Fruit fly (Drosophila melanogaster) whole organism, embryonic: ENCODE data around the gene CG15027.

Experiments used
- Antp ChIP-seq: fragments of 200-800 bp; sonication (Bioruptor generic); optimal IDR thresholded peaks from 3 replicates; lab custom pipeline; 2016; ENCODE audit warnings: missing biosample characterization, missing genetic modification characterization
- Awh ChIP-seq: fragments of 200-800 bp; sonication (Bioruptor generic); IDR thresholded peaks from 2 replicates; pipeline ENCODE4, ENCODE4 v1.3.6; 2022; ENCODE audit warnings: missing biosample characterization, missing genetic modification characterization
- C15 ChIP-seq: fragments of 200-800 bp; sonication (Bioruptor generic); IDR thresholded peaks from 3 replicates; pipeline ENCODE4 v1.3.6; 2022; ENCODE audit warnings: missing biosample characterization, missing genetic modification characterization
- CG10267 ChIP-seq: fragments of 200-800 bp; sonication (Bioruptor generic); optimal IDR thresholded peaks from 2 replicates; lab custom pipeline; 2018; ENCODE audit warnings: missing biosample characterization, mild to moderate bottlenecking, missing genetic modification characterization, moderate library complexity
- CG12155 ChIP-seq: fragments of 200-800 bp; sonication (Bioruptor generic); optimal IDR thresholded peaks from 3 replicates; lab custom pipeline; 2016; ENCODE audit warnings: missing biosample characterization, missing genetic modification characterization
- CG12659 ChIP-seq: fragments of 200-800 bp; sonication (Bioruptor generic); optimal IDR thresholded peaks from 3 replicates; lab custom pipeline; 2017; ENCODE audit warnings: mild to moderate bottlenecking, missing biosample characterization, missing genetic modification reagents, missing genetic modification characterization
- CG13624 ChIP-seq: fragments of 200-800 bp; sonication (Bioruptor generic); optimal IDR thresholded peaks from 2 replicates; lab custom pipeline; 2016; ENCODE audit warnings: missing biosample characterization, missing genetic modification characterization
- CG14050 ChIP-seq: fragments of 200-800 bp; sonication (Bioruptor generic); IDR thresholded peaks from 3 replicates; pipeline ENCODE4 v1.3.6; 2022; ENCODE audit warnings: missing biosample characterization, missing genetic modification characterization
- CG2199 ChIP-seq: fragments of 200-800 bp; sonication (Bioruptor generic); IDR thresholded peaks from 3 replicates; pipeline ENCODE4 v1.3.6; 2022; ENCODE audit warnings: missing biosample characterization, missing genetic modification characterization
- CG31224 ChIP-seq: fragments of 200-800 bp; sonication (Bioruptor generic); IDR thresholded peaks from 2 replicates; pipeline ENCODE4 v1.3.6; 2022; ENCODE audit warnings: missing biosample characterization, missing genetic modification characterization
- CG31441 ChIP-seq: fragments of 200-800 bp; sonication (Bioruptor generic); IDR thresholded peaks from 2 replicates; pipeline ENCODE4 v1.3.6; 2022; ENCODE audit warnings: missing biosample characterization, missing genetic modification characterization
- CG3281 ChIP-seq: fragments of 200-800 bp; sonication (Bioruptor generic); optimal IDR thresholded peaks from 3 replicates; lab custom pipeline; 2017; ENCODE audit warnings: missing biosample characterization, mild to moderate bottlenecking, missing genetic modification characterization
- CG4730 ChIP-seq: fragments of 200-800 bp; sonication (Bioruptor generic); IDR thresholded peaks from 2 replicates; pipeline ENCODE4 v1.3.6; 2022; ENCODE audit warnings: missing biosample characterization, missing genetic modification characterization
- CG5245 ChIP-seq: fragments of 200-800 bp; sonication (Bioruptor generic); optimal IDR thresholded peaks from 3 replicates; lab custom pipeline; 2016; ENCODE audit warnings: missing biosample characterization, missing genetic modification characterization
- CG6791 ChIP-seq: fragments of 200-800 bp; sonication (Bioruptor generic); IDR thresholded peaks from 3 replicates; pipeline ENCODE4 v1.3.6; 2022; ENCODE audit warnings: missing biosample characterization, missing genetic modification characterization; ENCODE audit not compliant: partially characterized antibody
- CG6813 ChIP-seq: fragments of 200-800 bp; sonication (Bioruptor generic); optimal IDR thresholded peaks from 2 replicates; lab custom pipeline; 2017; ENCODE audit warnings: missing biosample characterization, missing genetic modification characterization, mild to moderate bottlenecking, moderate library complexity, missing genetic modification reagents
- CG9215 ChIP-seq: fragments of 200-800 bp; sonication (Bioruptor generic); IDR thresholded peaks from 2 replicates; pipeline ENCODE4 v1.3.6; 2022; ENCODE audit warnings: missing biosample characterization, missing genetic modification characterization
- CG9932 ChIP-seq: fragments of 200-800 bp; sonication (Bioruptor generic); IDR thresholded peaks from 2 replicates; pipeline ENCODE4 v1.3.6; 2022; ENCODE audit warnings: missing biosample characterization, missing genetic modification characterization
- Chrac-16 ChIP-seq: fragments of 200-800 bp; sonication (Bioruptor generic); optimal IDR thresholded peaks from 3 replicates; lab custom pipeline; 2016; ENCODE audit warnings: missing biosample characterization, missing genetic modification characterization
- D19A ChIP-seq: fragments of 200-800 bp; optimal IDR thresholded peaks from 3 replicates; lab custom pipeline; 2019; ENCODE audit warnings: missing biosample characterization, mild to moderate bottlenecking, missing genetic modification characterization, moderate library complexity
- Doc2 ChIP-seq: fragments of 200-800 bp; sonication (Bioruptor generic); IDR thresholded peaks from 2 replicates; pipeline ENCODE4 v1.3.6; 2022; ENCODE audit warnings: missing biosample characterization, missing genetic modification characterization
- Dref ChIP-seq: fragments of 200-800 bp; sonication (Bioruptor generic); IDR thresholded peaks from 2 replicates; pipeline ENCODE4 v1.3.6; 2022; ENCODE audit warnings: missing biosample characterization, missing genetic modification characterization
- GATAe ChIP-seq: fragments of 200-800 bp; sonication (Bioruptor generic); conservative IDR thresholded peaks from 2 replicates; pipeline ENCODE4 v1.3.6; 2022; ENCODE audit warnings: missing biosample characterization, missing genetic modification characterization
- HLH54F ChIP-seq: fragments of 200-800 bp; sonication (Bioruptor generic); optimal IDR thresholded peaks from 3 replicates; lab custom pipeline; 2016; ENCODE audit warnings: missing biosample characterization, missing genetic modification characterization
- Hmr ChIP-seq: fragments of 200-800 bp; sonication (Bioruptor generic); optimal IDR thresholded peaks from 3 replicates; lab custom pipeline; 2017; ENCODE audit warnings: mild to moderate bottlenecking, missing biosample characterization, missing genetic modification reagents, missing genetic modification characterization
- NK7.1 ChIP-seq: fragments of 200-800 bp; sonication (Bioruptor generic); optimal IDR thresholded peaks from 3 replicates; lab custom pipeline; 2016; ENCODE audit warnings: missing biosample characterization, missing genetic modification characterization
- Pdp1 ChIP-seq, 2 experiments: fragments of 200-800 bp; sonication (Bioruptor generic); optimal IDR thresholded peaks; 3 replicates each; lab custom pipeline; 2016; ENCODE audit warnings: missing biosample characterization in 2 of 2, missing genetic modification characterization in 2 of 2, mild to moderate bottlenecking in 1 of 2, moderate library complexity in 1 of 2
- Sry-β ChIP-seq: fragments of 200-800 bp; sonication (Bioruptor generic); optimal IDR thresholded peaks from 2 replicates; lab custom pipeline; 2018; ENCODE audit warnings: missing biosample characterization, mild to moderate bottlenecking, missing genetic modification characterization, moderate library complexity
- TFAM ChIP-seq: fragments of 200-800 bp; sonication (Bioruptor generic); optimal IDR thresholded peaks from 2 replicates; lab custom pipeline; 2017; ENCODE audit warnings: missing biosample characterization, missing genetic modification characterization, inconsistent platforms
- ac ChIP-seq: fragments of 200-800 bp; sonication (Bioruptor generic); optimal IDR thresholded peaks from 3 replicates; lab custom pipeline; 2017; ENCODE audit warnings: missing biosample characterization, mild to moderate bottlenecking, missing genetic modification characterization
- amos ChIP-seq: fragments of 200-800 bp; sonication (Bioruptor generic); IDR thresholded peaks from 2 replicates; pipeline ENCODE4 v1.3.6; 2022; ENCODE audit warnings: missing biosample characterization, missing genetic modification characterization; ENCODE audit not compliant: partially characterized antibody
- ato ChIP-seq: fragments of 200-800 bp; sonication (Bioruptor generic); IDR thresholded peaks from 2 replicates; pipeline ENCODE4 v1.3.6; 2022; ENCODE audit warnings: missing biosample characterization, missing genetic modification characterization; ENCODE audit not compliant: partially characterized antibody
- bcd ChIP-seq: fragments of 200-800 bp; sonication (Bioruptor generic); optimal IDR thresholded peaks from 2 replicates; lab custom pipeline; 2017; ENCODE audit warnings: missing biosample characterization, mild to moderate bottlenecking, missing genetic modification characterization
- croc ChIP-seq: fragments of 200-800 bp; sonication (Bioruptor generic); conservative IDR thresholded peaks from 3 replicates; pipeline ENCODE4 v1.3.6; 2022; ENCODE audit warnings: missing biosample characterization, missing genetic modification characterization
- dpn ChIP-seq, 2 experiments: fragments of 200-800 bp; sonication (Bioruptor generic); optimal IDR thresholded peaks; 3 replicates each; lab custom pipeline; 2016; ENCODE audit warnings: missing biosample characterization in 2 of 2, missing genetic modification characterization in 2 of 2
- fd3F ChIP-seq: fragments of 200-800 bp; sonication (Bioruptor generic); optimal IDR thresholded peaks from 2 replicates; lab custom pipeline; 2018; ENCODE audit warnings: missing biosample characterization, mild to moderate bottlenecking, missing genetic modification characterization, moderate library complexity
- gsb ChIP-seq: fragments of 200-800 bp; sonication (Bioruptor generic); IDR thresholded peaks from 2 replicates; pipeline ENCODE4 v1.3.6; 2022; ENCODE audit warnings: missing biosample characterization, missing genetic modification characterization
- lilli ChIP-seq: fragments of 200-800 bp; sonication (Bioruptor generic); optimal IDR thresholded peaks from 3 replicates; lab custom pipeline; 2016; ENCODE audit warnings: missing biosample characterization, missing genetic modification characterization
- luna ChIP-seq: fragments of 200-800 bp; sonication (Bioruptor generic); optimal IDR thresholded peaks from 2 replicates; lab custom pipeline; 2016; ENCODE audit warnings: missing biosample characterization, missing genetic modification characterization
- nmo ChIP-seq: fragments of 200-800 bp; sonication (Bioruptor generic); optimal IDR thresholded peaks from 2 replicates; lab custom pipeline; 2018; ENCODE audit warnings: missing biosample characterization, mild to moderate bottlenecking, missing genetic modification characterization, moderate library complexity
- onecut ChIP-seq: fragments of 200-800 bp; sonication (Bioruptor generic); IDR thresholded peaks from 2 replicates; pipeline ENCODE4 v1.3.6; 2022; ENCODE audit warnings: missing biosample characterization, missing genetic modification characterization
- otp ChIP-seq: fragments of 200-800 bp; sonication (Bioruptor generic); IDR thresholded peaks from 3 replicates; pipeline ENCODE4, ENCODE4 v1.3.6; 2022; ENCODE audit warnings: missing biosample characterization, missing genetic modification characterization
- p53 ChIP-seq: fragments of 200-800 bp; sonication (Bioruptor generic); optimal IDR thresholded peaks from 2 replicates; lab custom pipeline; 2016; ENCODE audit warnings: missing biosample characterization, missing genetic modification characterization
- pfk ChIP-seq: fragments of 200-800 bp; sonication (Bioruptor generic); optimal IDR thresholded peaks from 2 replicates; lab custom pipeline; 2018; ENCODE audit warnings: missing biosample characterization, mild to moderate bottlenecking, missing genetic modification characterization, moderate library complexity
- scrt ChIP-seq: fragments of 200-800 bp; sonication (Bioruptor generic); optimal IDR thresholded peaks from 2 replicates; lab custom pipeline; 2018; ENCODE audit warnings: missing biosample characterization, mild to moderate bottlenecking, missing genetic modification characterization, moderate library complexity
- sens-2 ChIP-seq: fragments of 200-800 bp; sonication (Bioruptor generic); IDR thresholded peaks from 2 replicates; pipeline ENCODE4 v1.3.6; 2022; ENCODE audit warnings: missing biosample characterization, missing genetic modification characterization
- slbo ChIP-seq: fragments of 200-800 bp; sonication (Bioruptor generic); IDR thresholded peaks from 2 replicates; pipeline ENCODE4 v1.3.6; 2022; ENCODE audit warnings: missing biosample characterization, missing genetic modification characterization
- slou ChIP-seq: fragments of 200-800 bp; sonication (Bioruptor generic); optimal IDR thresholded peaks from 3 replicates; lab custom pipeline; 2016; ENCODE audit warnings: missing biosample characterization, missing genetic modification characterization
- slp2 ChIP-seq: fragments of 200-800 bp; sonication (Bioruptor generic); optimal IDR thresholded peaks from 2 replicates; lab custom pipeline; 2016; ENCODE audit warnings: missing biosample characterization, missing genetic modification characterization
- sqz ChIP-seq: fragments of 200-800 bp; sonication (Bioruptor generic); optimal IDR thresholded peaks from 3 replicates; lab custom pipeline; 2018; ENCODE audit warnings: missing biosample characterization, mild to moderate bottlenecking, missing genetic modification characterization
- zen ChIP-seq: fragments of 200-800 bp; sonication (Bioruptor generic); optimal IDR thresholded peaks from 3 replicates; lab custom pipeline; 2018; ENCODE audit warnings: missing biosample characterization, mild to moderate bottlenecking, missing genetic modification characterization, moderate library complexity

CG15027 gene

DNA sequence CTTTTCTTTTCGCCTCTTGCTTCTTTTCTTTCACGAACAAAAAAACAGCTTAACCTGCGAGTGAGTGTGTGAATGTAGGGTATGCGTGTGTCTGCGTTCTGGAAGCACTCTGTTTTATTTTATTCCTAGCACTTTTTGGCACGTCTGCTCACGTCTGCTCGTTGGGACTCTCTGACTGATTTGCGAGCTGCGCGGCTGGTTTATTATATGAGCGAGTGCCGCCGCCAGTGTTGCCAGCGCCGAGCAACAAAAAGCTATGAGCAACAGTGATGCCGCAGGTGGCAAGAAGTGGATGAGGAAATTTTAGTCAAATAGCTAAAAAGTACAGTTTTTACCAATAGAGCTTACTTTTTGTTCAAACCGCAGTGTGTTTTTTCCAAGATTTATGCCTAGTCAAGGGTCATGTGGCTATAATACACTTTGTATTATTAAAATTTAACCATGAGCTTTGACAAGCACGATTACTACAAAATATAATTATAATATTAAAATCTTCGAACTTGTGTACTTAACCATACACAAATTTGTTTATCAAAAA, 9.5 kb downstream of the CG15027 start, which contains the start of gene Lsd-2 (continued):
- TF ChIP-seq CG6791 (GFP tag; lab: Robert Waterston, UW) (peak; percentile 46; the same call in 1 of the 3 replicates), gsb (GFP tag; lab: Robert Waterston, UW) (no peak), slbo (peak; percentile 48; the same call in 1 of the 2 replicates), dpn (GFP tag; optimal IDR thresholded peaks at IDR 0.05; lab: Kevin White, UChicago) (peak; percentile 10 to 24), CG12659 (peak; percentile 30), slp2 (peak; percentile 17), Hmr (GFP tag; lab: Kevin White, UChicago) (no peak), slou (GFP tag; lab: Kevin White, UChicago) (no peak), Dref (no peak), CG14050 (GFP tag; lab: Robert Waterston, UW) (no peak), Awh (GFP tag; lab: Robert Waterston, UW) (0 out of 2 replicates have a peak, but pooled peaks have one; percentile 46), CG10267 (no peak), ac (GFP tag; lab: Kevin White, UChicago) (no peak), croc (no peak), otp (GFP tag; lab: Robert Waterston, UW) (0 out of 3 replicates have a peak, but pooled peaks have one; percentile 26), CG9932 (GFP tag; lab: Robert Waterston, UW) (peak; percentile 52), CG31224 (GFP tag; lab: Robert Waterston, UW) (no peak), C15 (GFP tag; lab: Robert Waterston, UW) (no peak), D19A (peak; percentile 97), CG12155 (GFP tag; lab: Kevin White, UChicago) (peak; percentile 81), nmo (GFP tag; lab: Kevin White, UChicago) (no peak), ato (no peak), Pdp1 (GFP tag; optimal IDR thresholded peaks at IDR 0.05; lab: Kevin White, UChicago) (peak in 1 of 2 experiments; percentile 44), Antp (no peak), CG6813 (peak; percentile 24), CG3281 (GFP tag; lab: Kevin White, UChicago) (peak; percentile 38), CG4730 (GFP tag; lab: Robert Waterston, UW) (no peak), fd3F (GFP tag; lab: Kevin White, UChicago) (no peak), zen (tag; lab: Kevin White, UChicago) (no peak), CG9215 (GFP tag; lab: Robert Waterston, UW) (peak; percentile 80), Sry-β (GFP tag; lab: Kevin White, UChicago) (peak; percentile 96), NK7.1 (GFP tag; lab: Kevin White, UChicago) (no peak), luna (no peak), CG2199 (no peak), sqz (GFP tag; lab: Kevin White, UChicago) (no peak), p53 (GFP tag; lab: Kevin White, UChicago) (peak; percentile 79), Chrac-16 (GFP tag; lab: Kevin White, UChicago) (no peak), scrt (GFP tag; lab: Kevin White, UChicago) (no peak), CG31441 (no peak), TFAM (GFP tag; lab: Kevin White, UChicago) (no peak), sens-2 (GFP tag; lab: Robert Waterston, UW) (no peak), Doc2 (GFP tag; lab: Robert Waterston, UW) (no peak), CG13624 (peak; percentile 55), CG5245 (GFP tag; lab: Kevin White, UChicago) (no peak), lilli (GFP tag; lab: Kevin White, UChicago) (peak; percentile 42), bcd (GFP tag; lab: Kevin White, UChicago) (no peak), GATAe (GFP tag; lab: Robert Waterston, UW) (no peak), onecut (no peak; the same call in 1 of the 2 replicates), amos (GFP tag; lab: Robert Waterston, UW) (peak; percentile 46; the same call in 1 of the 2 replicates), pfk (GFP tag; lab: Kevin White, UChicago) (peak; percentile 72), HLH54F (GFP tag; lab: Kevin White, UChicago) (peak; percentile 23)
